Worm (Caenorhabditis elegans) whole organism, L4 larva: ENCODE results near the gene dars-2.

Source experiments
- F37D6.2 ChIP-seq: sonication (generic microtip); optimal IDR thresholded peaks from 2 replicates; lab custom pipeline; 2016; ENCODE audit warnings: mild to moderate bottlenecking, missing genetic modification characterization, missing compliant biosample characterization
- R02D3.7 ChIP-seq: fragments of 150-350 bp; sonication (generic microtip); optimal IDR thresholded peaks from 3 replicates; lab custom pipeline; 2014; ENCODE audit warnings: missing biosample characterization, missing genetic modification characterization
- T20F7.1 ChIP-seq: fragments of 200-800 bp; sonication (Bioruptor generic); optimal IDR thresholded peaks from 2 replicates; lab custom pipeline; 2018; ENCODE audit warnings: mild to moderate bottlenecking, missing genetic modification characterization, missing compliant biosample characterization
- aha-1 ChIP-seq: fragments of 150-350 bp; peaks from one replicate; lab custom pipeline; 2014; ENCODE audit warnings: missing biosample characterization, missing genetic modification characterization
- ama-1 ChIP-seq: fragments of 150-350 bp; optimal IDR thresholded peaks from 2 replicates; lab custom pipeline; 2014; ENCODE audit warnings: inconsistent platforms, mixed read lengths
- arid-1 ChIP-seq: fragments of 200-800 bp; sonication (Bioruptor generic); conservative IDR thresholded peaks from 2 replicates; pipeline ENCODE4 v1.3.6; 2022; ENCODE audit warnings: missing genetic modification reagents, missing genetic modification characterization, missing compliant biosample characterization
- ceh-32 ChIP-seq: sonication (generic microtip); optimal IDR thresholded peaks from 2 replicates; lab custom pipeline; 2016; ENCODE audit warnings: mild to moderate bottlenecking, missing genetic modification characterization, missing compliant biosample characterization; ENCODE audit not compliant: poor library complexity
- ceh-62 ChIP-seq: sonication (generic microtip); optimal IDR thresholded peaks from 2 replicates; lab custom pipeline; 2017; ENCODE audit warnings: missing biosample characterization, missing genetic modification characterization
- cey-2 ChIP-seq: sonication (generic microtip); optimal IDR thresholded peaks from 3 replicates; lab custom pipeline; 2017; ENCODE audit warnings: missing genetic modification characterization, mild to moderate bottlenecking, missing compliant biosample characterization, antibody characterized with exemption, borderline replicate concordance; ENCODE audit not compliant: insufficient read depth
- daf-16 ChIP-seq, 3 experiments: sonication (generic microtip); optimal IDR thresholded peaks; 2 replicates each; lab custom pipeline; 2016 to 2017; ENCODE audit warnings: missing genetic modification characterization in 3 of 3, missing genetic modification reagents in 3 of 3, mild to moderate bottlenecking in 2 of 3, missing compliant biosample characterization in 2 of 3, missing biosample characterization in 1 of 3, moderate library complexity in 1 of 3
- daf-8 ChIP-seq: fragments of 200-800 bp; sonication (Bioruptor generic); IDR thresholded peaks from 2 replicates; pipeline ENCODE4 v1.3.6; 2022; ENCODE audit warnings: missing genetic modification characterization, missing compliant biosample characterization
- dmd-6 ChIP-seq: fragments of 200-800 bp; sonication (Bioruptor generic); IDR thresholded peaks from 2 replicates; pipeline ENCODE4 v1.3.6; 2022; ENCODE audit warnings: missing genetic modification reagents, missing genetic modification characterization, missing compliant biosample characterization
- dmd-8 ChIP-seq: fragments of 200-800 bp; sonication (Bioruptor generic); IDR thresholded peaks from 2 replicates; pipeline ENCODE4 v1.3.6; 2022; ENCODE audit warnings: missing genetic modification characterization, missing compliant biosample characterization
- dmd-9 ChIP-seq: fragments of 200-800 bp; sonication (Bioruptor generic); IDR thresholded peaks from 2 replicates; pipeline ENCODE4 v1.3.6; 2022; ENCODE audit warnings: missing genetic modification reagents, missing genetic modification characterization, missing compliant biosample characterization
- dve-1 ChIP-seq: sonication (generic microtip); optimal IDR thresholded peaks from 2 replicates; lab custom pipeline; 2017; ENCODE audit warnings: antibody characterized with exemption, mild to moderate bottlenecking, missing genetic modification characterization, missing compliant biosample characterization; ENCODE audit not compliant: insufficient read depth
- egl-27 ChIP-seq: sonication (generic microtip); optimal IDR thresholded peaks from 3 replicates; lab custom pipeline; 2017; ENCODE audit warnings: missing biosample characterization, missing genetic modification reagents, missing genetic modification characterization
- egl-43 ChIP-seq: fragments of 200-800 bp; sonication (Bioruptor generic); IDR thresholded peaks from 2 replicates; pipeline ENCODE4 v1.3.6; 2022; ENCODE audit warnings: missing genetic modification reagents, missing genetic modification characterization, missing compliant biosample characterization
- gei-8 ChIP-seq: fragments of 200-800 bp; sonication (Bioruptor generic); optimal IDR thresholded peaks from 2 replicates; lab custom pipeline; 2018; ENCODE audit warnings: mild to moderate bottlenecking, missing genetic modification characterization, missing compliant biosample characterization
- hif-1 ChIP-seq, 2 experiments: sonication (generic microtip); optimal IDR thresholded peaks; 2 replicates each; lab custom pipeline; 2016 to 2017; ENCODE audit warnings: missing compliant biosample characterization in 2 of 2, missing genetic modification characterization in 2 of 2, missing genetic modification reagents in 2 of 2, missing genotype in 2 of 2, mild to moderate bottlenecking in 1 of 2
- hlh-30 ChIP-seq: sonication (generic microtip); optimal IDR thresholded peaks from 2 replicates; lab custom pipeline; 2017; ENCODE audit warnings: antibody characterized with exemption, mild to moderate bottlenecking, missing genetic modification characterization, missing compliant biosample characterization; ENCODE audit not compliant: insufficient read depth
- jun-1 ChIP-seq: fragments of 150-350 bp; optimal IDR thresholded peaks from 2 replicates; lab custom pipeline; 2014; ENCODE audit warnings: missing biosample characterization, missing genetic modification reagents, missing genetic modification characterization
- lin-1 ChIP-seq: fragments of 200-800 bp; sonication (Bioruptor generic); IDR thresholded peaks from 2 replicates; pipeline ENCODE4 v1.3.6; 2022; ENCODE audit warnings: missing genetic modification reagents, missing genetic modification characterization, missing compliant biosample characterization
- lin-15B ChIP-seq: fragments of 150-350 bp; sonication (generic microtip); optimal IDR thresholded peaks from 3 replicates; lab custom pipeline; 2014; ENCODE audit warnings: missing biosample characterization, missing genetic modification characterization
- lin-39 ChIP-seq: fragments of 150-350 bp; optimal IDR thresholded peaks from 2 replicates; lab custom pipeline; 2014; ENCODE audit warnings: missing biosample characterization, missing genetic modification reagents, missing genetic modification characterization
- lir-3 ChIP-seq: sonication (generic microtip); optimal IDR thresholded peaks from 2 replicates; lab custom pipeline; 2016; ENCODE audit warnings: mild to moderate bottlenecking, missing genetic modification characterization, missing compliant biosample characterization
- lsy-2 ChIP-seq, 2 experiments: fragments of 150-350 bp in 1 of 2; sonication (generic microtip) in 1 of 2; optimal IDR thresholded peaks; 2 replicates each; lab custom pipeline; 2014 to 2017; ENCODE audit warnings: missing biosample characterization in 2 of 2, missing genetic modification characterization in 2 of 2
- mxl-2 ChIP-seq: fragments of 200-800 bp; sonication (Bioruptor generic); conservative IDR thresholded peaks from 2 replicates; pipeline ENCODE4 v1.3.6; 2022; ENCODE audit warnings: missing genetic modification reagents, missing genetic modification characterization, missing compliant biosample characterization
- mxl-3 ChIP-seq: fragments of 200-800 bp; sonication (Bioruptor generic); optimal IDR thresholded peaks from 2 replicates; lab custom pipeline; 2018; ENCODE audit warnings: mild to moderate bottlenecking, missing genetic modification characterization, missing compliant biosample characterization
- nhr-10 ChIP-seq: fragments of 150-350 bp; optimal IDR thresholded peaks from 2 replicates; lab custom pipeline; 2014; ENCODE audit warnings: missing biosample characterization, missing genetic modification characterization
- nhr-102 ChIP-seq: sonication (generic microtip); optimal IDR thresholded peaks from 2 replicates; lab custom pipeline; 2016; ENCODE audit warnings: mild to moderate bottlenecking, missing genetic modification characterization, moderate library complexity, missing compliant biosample characterization
- nhr-111 ChIP-seq: fragments of 200-800 bp; sonication (Bioruptor generic); optimal IDR thresholded peaks from 2 replicates; lab custom pipeline; 2018; ENCODE audit warnings: mild to moderate bottlenecking, missing genetic modification characterization, missing compliant biosample characterization
- nhr-25 ChIP-seq: sonication (generic microtip); optimal IDR thresholded peaks from 2 replicates; lab custom pipeline; 2017; ENCODE audit warnings: missing genetic modification characterization, mild to moderate bottlenecking, missing compliant biosample characterization, antibody characterized with exemption, moderate library complexity, borderline replicate concordance; ENCODE audit not compliant: insufficient read depth
- nhr-48 ChIP-seq: sonication (generic microtip); optimal IDR thresholded peaks from 2 replicates; lab custom pipeline; 2016; ENCODE audit warnings: mild to moderate bottlenecking, missing genetic modification characterization, missing compliant biosample characterization
- nhr-6 ChIP-seq: fragments of 150-350 bp; optimal IDR thresholded peaks from 2 replicates; lab custom pipeline; 2014; ENCODE audit warnings: missing biosample characterization, missing genetic modification characterization
- pha-4 ChIP-seq, 2 experiments: fragments of 150-350 bp in 1 of 2; fragments of 200-800 bp in 1 of 2; sonication (Bioruptor generic) in 1 of 2; IDR thresholded peaks in 1 of 2; optimal IDR thresholded peaks in 1 of 2; 2 replicates each; pipeline versions ENCODE4 v1.3.6 to Lab custom; 2014 to 2022; ENCODE audit warnings: missing genetic modification characterization in 2 of 2, missing genetic modification reagents in 2 of 2, missing biosample characterization in 1 of 2, missing compliant biosample characterization in 1 of 2
- pqm-1 ChIP-seq: sonication (generic microtip); optimal IDR thresholded peaks from 2 replicates; lab custom pipeline; 2017; ENCODE audit warnings: missing biosample characterization, missing genetic modification characterization
- snpc-1.2 ChIP-seq: fragments of 200-800 bp; sonication (Bioruptor generic); IDR thresholded peaks from 2 replicates; pipeline ENCODE4 v1.3.6; 2022; ENCODE audit warnings: missing genetic modification reagents, missing genetic modification characterization, missing compliant biosample characterization
- tra-1 ChIP-seq: fragments of 200-800 bp; sonication (Bioruptor generic); IDR thresholded peaks from 2 replicates; pipeline ENCODE4 v1.3.6; 2022; ENCODE audit warnings: missing genetic modification reagents, missing genetic modification characterization, missing compliant biosample characterization
- unc-39 ChIP-seq: sonication (generic microtip); optimal IDR thresholded peaks from 2 replicates; lab custom pipeline; 2017; ENCODE audit warnings: missing biosample characterization, missing genetic modification characterization
- zfp-3 ChIP-seq: fragments of 200-800 bp; sonication (Bioruptor generic); conservative IDR thresholded peaks from 2 replicates; pipeline ENCODE4 v1.3.6; 2022; ENCODE audit warnings: missing genetic modification reagents, missing genetic modification characterization, missing compliant biosample characterization

The dars-2 gene

ce11 chrV:12026878-12027477, 21.6 kb upstream of the dars-2 start (continued):
- no peak for TF ChIP-seq cey-2 (tag; lab: Kevin White, UChicago)
- no peak for TF ChIP-seq pha-4 (GFP tag; IDR thresholded peaks at IDR 0.05; lab: Robert Waterston, UW)
- TF ChIP-seq pha-4 (tag; optimal IDR thresholded peaks at IDR 0.05; lab: Kevin White, UChicago): no peak
- no peak for TF ChIP-seq mxl-3 (GFP tag; lab: Kevin White, UChicago)
- no peak for TF ChIP-seq gei-8 (GFP tag; lab: Kevin White, UChicago)
- no peak for TF ChIP-seq nhr-10 (tag; lab: Kevin White, UChicago)
- peak; percentile 59 for TF ChIP-seq F37D6.2
- TF ChIP-seq daf-16 (GFP tag; optimal IDR thresholded peaks at IDR 0.05; lab: Kevin White, UChicago): peak in 1 of 2 experiments; percentile 33
- TF ChIP-seq daf-16 (tag; optimal IDR thresholded peaks at IDR 0.05; lab: Kevin White, UChicago): no peak
- peak; percentile 39 for TF ChIP-seq nhr-6 (tag; lab: Kevin White, UChicago)
- TF ChIP-seq nhr-48 (tag; lab: Kevin White, UChicago): no peak
- TF ChIP-seq dve-1 (tag; lab: Kevin White, UChicago): peak; percentile 3

- TF ChIP-seq zfp-3 (GFP tag; lab: Robert Waterston, UW): no peak
- no peak for TF ChIP-seq dmd-6 (GFP tag; lab: Robert Waterston, UW)
- TF ChIP-seq hlh-30: no peak
- TF ChIP-seq R02D3.7 (tag; lab: Kevin White, UChicago): no peak
- TF ChIP-seq arid-1 (GFP tag; lab: Robert Waterston, UW): no peak
- no peak for TF ChIP-seq daf-16 (GFP tag; optimal IDR thresholded peaks at IDR 0.05; lab: Kevin White, UChicago)
- no peak for TF ChIP-seq daf-16 (tag; optimal IDR thresholded peaks at IDR 0.05; lab: Kevin White, UChicago)
- TF ChIP-seq nhr-111 (GFP tag; lab: Kevin White, UChicago): no peak
- TF ChIP-seq hif-1 (tag; optimal IDR thresholded peaks at IDR 0.05; lab: Kevin White, UChicago): no peak
- no peak for TF ChIP-seq dve-1 (tag; lab: Kevin White, UChicago)
- no peak for TF ChIP-seq daf-8 (GFP tag; lab: Robert Waterston, UW)
- no peak for TF ChIP-seq unc-39
- no peak for TF ChIP-seq ceh-62 (tag; lab: Kevin White, UChicago)
- no peak for TF ChIP-seq tra-1 (GFP tag; lab: Robert Waterston, UW)
- TF ChIP-seq pqm-1 (tag; lab: Kevin White, UChicago): no peak
- no peak for TF ChIP-seq ama-1 (lab: Kevin White, UChicago)
These were observed 20.4 kb upstream of the dars-2 start for ce11 chrV:12028151-12028550.

DNA sequence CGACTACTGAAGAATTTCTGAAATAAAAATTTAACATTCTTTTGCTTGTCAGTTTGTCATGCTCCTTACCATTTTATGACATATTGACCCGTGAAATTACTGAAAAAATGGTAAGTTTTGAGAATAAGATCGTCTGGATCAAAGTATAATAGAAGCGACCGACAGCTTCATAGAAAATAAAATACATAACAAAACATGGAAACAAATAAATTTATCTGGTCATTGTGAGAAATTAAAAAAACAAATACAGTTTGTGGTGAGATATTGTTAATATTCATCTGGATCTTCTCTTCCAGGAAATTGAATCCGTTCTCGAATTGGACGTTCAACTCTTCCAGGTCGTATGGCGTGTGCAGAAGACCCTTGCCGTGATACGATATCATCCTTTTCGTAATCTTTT, 16.5 kb upstream of the dars-2 start, which contains the start of gene pkc-1:
pkc-1 (minus strand) TSS at position 101 of the 400 bp plus-strand sequence.
- TF ChIP-seq lin-39 (no peak), aha-1 (tag; lab: Kevin White, UChicago) (peak; percentile 52), F37D6.2 (no peak), egl-43 (GFP tag; lab: Robert Waterston, UW) (no peak), jun-1 (tag; lab: Kevin White, UChicago) (no peak), lin-15B (tag; lab: Kevin White, UChicago) (no peak)
- TF ChIP-seq, all 104 proteins: peak for 1

ce11 chrV:12033841-12034240, 14.7 kb upstream of the dars-2 start:
- no peak for TF ChIP-seq egl-27 (tag; lab: Kevin White, UChicago)
- TF ChIP-seq aha-1 (tag; lab: Kevin White, UChicago): peak; percentile 13

ce11 chrV:12036129-12036528, 12.4 kb upstream of the dars-2 start:
- TF ChIP-seq ceh-32 (tag; lab: Kevin White, UChicago): no peak
- TF ChIP-seq lsy-2 (tag; optimal IDR thresholded peaks at IDR 0.05; lab: Kevin White, UChicago): no peak
- no peak for TF ChIP-seq lir-3 (tag; lab: Kevin White, UChicago)
- no peak for TF ChIP-seq dmd-9 (GFP tag; lab: Robert Waterston, UW)
- TF ChIP-seq nhr-102 (tag; lab: Kevin White, UChicago): no peak
- no peak for TF ChIP-seq daf-8 (GFP tag; lab: Robert Waterston, UW)
- no peak for TF ChIP-seq aha-1 (tag; lab: Kevin White, UChicago)
- TF ChIP-seq snpc-1.2 (GFP tag; lab: Robert Waterston, UW): no peak
- TF ChIP-seq dmd-8 (GFP tag; lab: Robert Waterston, UW): no peak
- TF ChIP-seq mxl-2 (GFP tag; lab: Robert Waterston, UW): no peak
- TF ChIP-seq T20F7.1 (GFP tag; lab: Kevin White, UChicago): no peak
- no peak for TF ChIP-seq nhr-25 (tag; lab: Kevin White, UChicago)
- no peak for TF ChIP-seq lin-1 (GFP tag; lab: Robert Waterston, UW)
